Worm (Caenorhabditis elegans) whole organism, mixed stage, embryonic: ENCODE results near the gene F49C5.12.

Source experiments
- M03D4.4 ChIP-seq: sonication (generic microtip); optimal IDR thresholded peaks from 2 replicates; lab custom pipeline; 2017; ENCODE audit warnings: mild to moderate bottlenecking, missing genetic modification characterization, missing compliant biosample characterization
- bed-3 ChIP-seq: fragments of 200-800 bp; sonication (Bioruptor generic); optimal IDR thresholded peaks from 3 replicates; lab custom pipeline; 2018; ENCODE audit warnings: mild to moderate bottlenecking, missing genetic modification characterization, moderate library complexity, missing compliant biosample characterization
- ceh-39 ChIP-seq: fragments of 150-350 bp; optimal IDR thresholded peaks from 2 replicates; lab custom pipeline; 2014; ENCODE audit warnings: missing biosample characterization, missing genetic modification characterization
- ceh-43 ChIP-seq: fragments of 200-800 bp; sonication (Bioruptor generic); optimal IDR thresholded peaks from 2 replicates; lab custom pipeline; 2018; ENCODE audit warnings: mild to moderate bottlenecking, missing genetic modification characterization, moderate library complexity, missing compliant biosample characterization
- ceh-83 ChIP-seq: fragments of 200-800 bp; sonication (Bioruptor generic); optimal IDR thresholded peaks from 2 replicates; lab custom pipeline; 2018; ENCODE audit warnings: mild to moderate bottlenecking, missing genetic modification characterization, missing compliant biosample characterization
- ces-1 ChIP-seq: fragments of 150-350 bp; optimal IDR thresholded peaks from 2 replicates; lab custom pipeline; 2014; ENCODE audit warnings: missing biosample characterization, missing genetic modification reagents, missing genetic modification characterization
- cnd-1 ChIP-seq: fragments of 200-800 bp; sonication (Bioruptor generic); optimal IDR thresholded peaks from 2 replicates; lab custom pipeline; 2018; ENCODE audit warnings: mild to moderate bottlenecking, missing genetic modification characterization, missing compliant biosample characterization
- drap-1 ChIP-seq: fragments of 200-800 bp; sonication (Bioruptor generic); optimal IDR thresholded peaks from 3 replicates; lab custom pipeline; 2018; ENCODE audit warnings: mild to moderate bottlenecking, missing genetic modification characterization, missing compliant biosample characterization
- elt-1 ChIP-seq: sonication (generic microtip); optimal IDR thresholded peaks from 2 replicates; lab custom pipeline; 2017; ENCODE audit warnings: missing genetic modification characterization, mild to moderate bottlenecking, missing compliant biosample characterization, antibody characterized with exemption, moderate library complexity, borderline replicate concordance; ENCODE audit not compliant: insufficient read depth
- elt-3 ChIP-seq: fragments of 150-350 bp; optimal IDR thresholded peaks from 2 replicates; lab custom pipeline; 2014; ENCODE audit warnings: missing biosample characterization, missing genetic modification characterization
- flh-1 ChIP-seq: fragments of 200-800 bp; sonication (Bioruptor generic); optimal IDR thresholded peaks from 2 replicates; lab custom pipeline; 2018; ENCODE audit warnings: mild to moderate bottlenecking, missing genetic modification characterization, moderate library complexity, missing compliant biosample characterization
- ham-2 ChIP-seq: fragments of 200-800 bp; sonication (Bioruptor generic); optimal IDR thresholded peaks from 2 replicates; lab custom pipeline; 2018; ENCODE audit warnings: mild to moderate bottlenecking, missing genetic modification characterization, missing compliant biosample characterization
- hlh-1 ChIP-seq: fragments of 150-350 bp; optimal IDR thresholded peaks from 2 replicates; lab custom pipeline; 2014; ENCODE audit warnings: missing biosample characterization, missing genetic modification reagents, missing genetic modification characterization
- lin-13 ChIP-seq: fragments of 150-350 bp; optimal IDR thresholded peaks from 2 replicates; lab custom pipeline; 2014; ENCODE audit warnings: missing biosample characterization, missing genetic modification characterization
- lin-32 ChIP-seq: fragments of 200-800 bp; sonication (Bioruptor generic); optimal IDR thresholded peaks from 2 replicates; lab custom pipeline; 2018; ENCODE audit warnings: mild to moderate bottlenecking, missing genetic modification characterization, missing compliant biosample characterization
- lsy-2 ChIP-seq: fragments of 150-350 bp; optimal IDR thresholded peaks from 2 replicates; lab custom pipeline; 2014; ENCODE audit warnings: missing biosample characterization, missing genetic modification characterization
- mab-5 ChIP-seq: fragments of 150-350 bp; optimal IDR thresholded peaks from 2 replicates; lab custom pipeline; 2014; ENCODE audit warnings: missing biosample characterization, missing genetic modification characterization
- mep-1 ChIP-seq: fragments of 150-350 bp; optimal IDR thresholded peaks from 2 replicates; lab custom pipeline; 2017; ENCODE audit warnings: missing biosample characterization, missing genetic modification reagents, missing genetic modification characterization, inconsistent platforms
- mls-2 ChIP-seq: sonication (generic microtip); optimal IDR thresholded peaks from 2 replicates; lab custom pipeline; 2016; ENCODE audit warnings: mild to moderate bottlenecking, missing genetic modification characterization, moderate library complexity, missing compliant biosample characterization
- nhr-2 ChIP-seq: fragments of 150-350 bp; optimal IDR thresholded peaks from 2 replicates; lab custom pipeline; 2014; ENCODE audit warnings: missing biosample characterization, missing genetic modification characterization
- nhr-76 ChIP-seq: sonication (generic microtip); optimal IDR thresholded peaks from 2 replicates; lab custom pipeline; 2017; ENCODE audit warnings: missing biosample characterization, missing genetic modification characterization
- pha-4 ChIP-seq: fragments of 150-350 bp; optimal IDR thresholded peaks from 2 replicates; lab custom pipeline; 2018; ENCODE audit warnings: missing biosample characterization, missing genetic modification reagents, missing genetic modification characterization
- sem-2 ChIP-seq: fragments of 200-800 bp; sonication (Bioruptor generic); optimal IDR thresholded peaks from 2 replicates; lab custom pipeline; 2018; ENCODE audit warnings: mild to moderate bottlenecking, missing genetic modification characterization, missing compliant biosample characterization
- snpc-4 ChIP-seq: fragments of 150-350 bp; optimal IDR thresholded peaks from 2 replicates; lab custom pipeline; 2014; ENCODE audit warnings: missing biosample characterization, missing genetic modification characterization
- sptf-1 ChIP-seq: sonication (generic microtip); optimal IDR thresholded peaks from 2 replicates; lab custom pipeline; 2017; ENCODE audit warnings: mild to moderate bottlenecking, missing genetic modification characterization, moderate library complexity, missing compliant biosample characterization
- tbx-8 ChIP-seq: fragments of 200-800 bp; sonication (Bioruptor generic); optimal IDR thresholded peaks from 2 replicates; lab custom pipeline; 2018; ENCODE audit warnings: mild to moderate bottlenecking, missing genetic modification characterization, moderate library complexity, missing compliant biosample characterization
- unc-120 ChIP-seq: sonication (generic microtip); optimal IDR thresholded peaks from 2 replicates; lab custom pipeline; 2017; ENCODE audit warnings: missing genetic modification characterization, missing compliant biosample characterization; ENCODE audit not compliant: poor library complexity, severe bottlenecking
- unc-39 ChIP-seq: fragments of 150-350 bp; optimal IDR thresholded peaks from 2 replicates; lab custom pipeline; 2014; ENCODE audit warnings: missing biosample characterization, missing genetic modification characterization
- unc-62 ChIP-seq: fragments of 150-350 bp; optimal IDR thresholded peaks from 2 replicates; lab custom pipeline; 2014; ENCODE audit warnings: missing biosample characterization, missing genetic modification reagents, missing genetic modification characterization
- zip-8 ChIP-seq: fragments of 150-350 bp; optimal IDR thresholded peaks from 2 replicates; lab custom pipeline; 2014; ENCODE audit warnings: missing biosample characterization, missing genetic modification characterization
- ztf-11 ChIP-seq: fragments of 150-350 bp; optimal IDR thresholded peaks from 2 replicates; lab custom pipeline; 2014; ENCODE audit warnings: missing biosample characterization, missing genetic modification characterization

Gene F49C5.12

DNA sequence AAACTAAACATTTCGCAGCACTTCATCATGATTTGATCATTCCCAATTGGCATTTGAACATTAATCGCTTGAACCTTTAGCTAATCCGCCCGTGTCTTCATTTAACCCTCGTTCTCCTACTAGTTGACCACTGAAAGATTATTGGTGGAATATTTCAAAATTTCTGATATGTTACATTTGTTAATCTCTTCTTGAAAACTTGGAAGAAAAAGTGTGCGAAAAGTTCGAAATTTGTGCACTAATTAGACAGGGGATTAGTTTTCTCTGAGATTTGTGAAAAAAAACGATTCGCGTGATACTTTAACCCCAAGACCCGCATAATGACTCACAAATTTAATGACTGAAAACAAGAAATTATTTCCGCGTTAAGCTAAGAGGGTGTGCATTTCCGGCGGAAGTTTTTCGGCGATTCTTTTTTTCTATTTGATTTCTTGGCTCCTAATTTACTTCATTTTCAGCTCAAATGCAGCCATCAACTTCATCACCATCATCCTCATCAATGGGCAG is 24.8 kb downstream of the F49C5.12 start, which contains the start of gene nimk-1:
Gene nimk-1, plus strand, starts transcription at position 457 of the 507 bp plus-strand sequence.
- TF ChIP-seq nhr-76 (no peak), hlh-1 (tag; lab: Kevin White, UChicago) (no peak), ztf-11 (tag; lab: Kevin White, UChicago) (no peak), ceh-83 (GFP tag; lab: Kevin White, UChicago) (no peak), mep-1 (no peak), mab-5 (tag; lab: Kevin White, UChicago) (no peak), mls-2 (tag; lab: Kevin White, UChicago) (no peak), sptf-1 (tag; lab: Kevin White, UChicago) (no peak), elt-1 (tag; lab: Kevin White, UChicago) (no peak), ceh-39 (no peak), sem-2 (GFP tag; lab: Kevin White, UChicago) (no peak), M03D4.4 (tag; lab: Kevin White, UChicago) (no peak), elt-3 (tag; lab: Kevin White, UChicago) (no peak), ceh-43 (no peak), lin-32 (GFP tag; lab: Kevin White, UChicago) (no peak)

ce11 chrII:12530958-12531357 is 29.2 kb downstream of the F49C5.12 start, which contains the start of gene srx-120:
TSS of gene srx-120 (plus strand) at chrII:12531258.
- TF ChIP-seq nhr-76, result no peak
- TF ChIP-seq snpc-4 (tag; lab: Kevin White, UChicago), result no peak
- no peak for TF ChIP-seq pha-4 (tag; lab: Kevin White, UChicago)
- no peak for TF ChIP-seq unc-62 (GFP tag; lab: Kevin White, UChicago)
- TF ChIP-seq lsy-2 (tag; lab: Kevin White, UChicago), result no peak

ce11 chrII:12527947-12528346 is 32.2 kb downstream of the F49C5.12 start, which contains the start of gene srx-119:
TSS of gene srx-119 (plus strand) at chrII:12528247.
- TF ChIP-seq nhr-2 (no peak), lsy-2 (tag; lab: Kevin White, UChicago) (no peak), unc-62 (GFP tag; lab: Kevin White, UChicago) (no peak), drap-1 (GFP tag; lab: Kevin White, UChicago) (no peak), flh-1 (GFP tag; lab: Kevin White, UChicago) (no peak), pha-4 (tag; lab: Kevin White, UChicago) (no peak), lin-13 (no peak), elt-3 (tag; lab: Kevin White, UChicago) (no peak), elt-1 (tag; lab: Kevin White, UChicago) (no peak), mab-5 (tag; lab: Kevin White, UChicago) (no peak)

- no peak for TF ChIP-seq lin-32 (GFP tag; lab: Kevin White, UChicago)
- TF ChIP-seq ceh-83 (GFP tag; lab: Kevin White, UChicago), result no peak
- no peak for TF ChIP-seq zip-8 (tag; lab: Kevin White, UChicago)
These were observed 34.6 kb downstream of the F49C5.12 start, which contains the start of gene srx-118 for ce11 chrII:12525526-12525925. TSS of gene srx-118 (plus strand) at chrII:12525826.

ce11 chrII:12519616-12520015 is 40.5 kb downstream of the F49C5.12 start, which contains the start of gene ceh-99:
TSS of gene ceh-99 (plus strand) at chrII:12519981.
- TF ChIP-seq cnd-1 (tag; lab: Kevin White, UChicago) (no peak), elt-3 (tag; lab: Kevin White, UChicago) (no peak), ces-1 (GFP tag; lab: Kevin White, UChicago) (no peak), M03D4.4 (tag; lab: Kevin White, UChicago) (no peak), ceh-43 (no peak), lsy-2 (tag; lab: Kevin White, UChicago) (no peak), tbx-8 (no peak), ceh-83 (GFP tag; lab: Kevin White, UChicago) (no peak), ceh-39 (no peak), bed-3 (GFP tag; lab: Kevin White, UChicago) (no peak), zip-8 (tag; lab: Kevin White, UChicago) (no peak)

ce11 chrII:12518809-12519344 is 41.2 kb downstream of the F49C5.12 start, which contains the start of gene srh-70:
TSS of gene srh-70 (minus strand) at chrII:12518859.
- TF ChIP-seq snpc-4 (tag; lab: Kevin White, UChicago) (no peak), hlh-1 (tag; lab: Kevin White, UChicago) (no peak), elt-3 (tag; lab: Kevin White, UChicago) (no peak), nhr-76 (no peak), nhr-2 (no peak), unc-120 (tag; lab: Kevin White, UChicago) (no peak), lin-32 (GFP tag; lab: Kevin White, UChicago) (no peak), ham-2 (GFP tag; lab: Kevin White, UChicago) (no peak), unc-39 (tag; lab: Kevin White, UChicago) (no peak), sem-2 (GFP tag; lab: Kevin White, UChicago) (no peak), mab-5 (tag; lab: Kevin White, UChicago) (no peak)
